Worm (Caenorhabditis elegans) whole organism, L4/young adult: ENCODE results near the gene tbc-13.

Source experiments
- W03F9.2 ChIP-seq: fragments of 150-350 bp; optimal IDR thresholded peaks from 2 replicates; lab custom pipeline; 2014; ENCODE audit warnings: missing biosample characterization, missing genetic modification characterization
- dao-5 ChIP-seq: sonication (generic microtip); optimal IDR thresholded peaks from 2 replicates; lab custom pipeline; 2016; ENCODE audit warnings: missing genotype, missing genetic modification characterization, moderate library complexity, missing compliant biosample characterization
- him-1 ChIP-seq: sonication (generic microtip); optimal IDR thresholded peaks from 2 replicates; lab custom pipeline; 2016; ENCODE audit warnings: missing genotype, missing genetic modification reagents, missing genetic modification characterization, missing compliant biosample characterization

- TF ChIP-seq dao-5 (tag; lab: Kevin White, UChicago) (no peak), W03F9.2 (no peak), him-1 (tag; lab: Kevin White, UChicago) (no peak)
These were observed 28.6 kb downstream of the tbc-13 start for ce11 chrX:12513415-12513814.
